Fruit fly (Drosophila melanogaster) whole organism, embryonic: Measurements from ENCODE around the gene CG31875.
A peak's percentile ranks its signal among the peaks of the same experiment; 100 is the strongest.

Experiments
- BEAF-32 ChIP-seq: fragments of 200-800 bp; sonication (Bioruptor generic); optimal IDR thresholded peaks from 3 replicates; lab custom pipeline; 2017; ENCODE audit warnings: missing biosample characterization, missing genetic modification characterization, mild to moderate bottlenecking, moderate library complexity, missing genetic modification reagents
- CG10959 ChIP-seq: fragments of 200-800 bp; sonication (Bioruptor generic); IDR thresholded peaks from 2 replicates; pipeline ENCODE4 v1.3.6; 2022; ENCODE audit warnings: missing biosample characterization, missing genetic modification characterization
- CG12104 ChIP-seq: fragments of 200-800 bp; sonication (Bioruptor generic); optimal IDR thresholded peaks from 3 replicates; lab custom pipeline; 2016; ENCODE audit warnings: missing biosample characterization, missing genetic modification characterization
- CG12391 ChIP-seq: fragments of 200-800 bp; sonication (Bioruptor generic); optimal IDR thresholded peaks from 3 replicates; lab custom pipeline; 2018; ENCODE audit warnings: missing biosample characterization, mild to moderate bottlenecking, missing genetic modification characterization, moderate library complexity
- CG12659 ChIP-seq: fragments of 200-800 bp; sonication (Bioruptor generic); optimal IDR thresholded peaks from 3 replicates; lab custom pipeline; 2017; ENCODE audit warnings: mild to moderate bottlenecking, missing biosample characterization, missing genetic modification reagents, missing genetic modification characterization
- CG13296 ChIP-seq: fragments of 200-800 bp; sonication (Bioruptor generic); optimal IDR thresholded peaks from 3 replicates; lab custom pipeline; 2018; ENCODE audit warnings: missing biosample characterization, mild to moderate bottlenecking, missing genetic modification characterization
- CG13894 ChIP-seq: fragments of 200-800 bp; sonication (Bioruptor generic); optimal IDR thresholded peaks from 3 replicates; lab custom pipeline; 2018; ENCODE audit warnings: missing biosample characterization, mild to moderate bottlenecking, missing genetic modification characterization, moderate library complexity
- CG15514 ChIP-seq: fragments of 200-800 bp; sonication (Bioruptor generic); optimal IDR thresholded peaks from 3 replicates; lab custom pipeline; 2017; ENCODE audit warnings: missing biosample characterization, missing genetic modification characterization, mild to moderate bottlenecking, moderate library complexity, missing genetic modification reagents
- CG15601 ChIP-seq: fragments of 200-800 bp; sonication (Bioruptor generic); optimal IDR thresholded peaks from 3 replicates; lab custom pipeline; 2019; ENCODE audit warnings: missing biosample characterization, mild to moderate bottlenecking, missing genetic modification characterization, moderate library complexity
- CG15696 ChIP-seq: fragments of 200-800 bp; sonication (Bioruptor generic); optimal IDR thresholded peaks from 2 replicates; lab custom pipeline; 2019; ENCODE audit warnings: missing biosample characterization, mild to moderate bottlenecking, missing genetic modification characterization, moderate library complexity
- CG17361 ChIP-seq: fragments of 200-800 bp; sonication (Bioruptor generic); IDR thresholded peaks from 3 replicates; pipeline ENCODE4 v1.3.6; 2022; ENCODE audit warnings: missing biosample characterization, missing genetic modification characterization
- CG18476 ChIP-seq: fragments of 200-800 bp; sonication (Bioruptor generic); optimal IDR thresholded peaks from 2 replicates; lab custom pipeline; 2016; ENCODE audit warnings: missing biosample characterization, mild to moderate bottlenecking, missing genetic modification characterization
- CG2116 ChIP-seq: fragments of 200-800 bp; sonication (Bioruptor generic); optimal IDR thresholded peaks from 3 replicates; lab custom pipeline; 2018; ENCODE audit warnings: missing biosample characterization, mild to moderate bottlenecking, missing genetic modification characterization
- CG2678 ChIP-seq: fragments of 200-800 bp; sonication (Bioruptor generic); optimal IDR thresholded peaks from 3 replicates; lab custom pipeline; 2019; ENCODE audit warnings: missing biosample characterization, mild to moderate bottlenecking, missing genetic modification characterization, moderate library complexity
- CG2712 ChIP-seq: fragments of 200-800 bp; optimal IDR thresholded peaks from 3 replicates; lab custom pipeline; 2019; ENCODE audit warnings: missing biosample characterization, mild to moderate bottlenecking, missing genetic modification characterization, moderate library complexity
- CG31441 ChIP-seq: fragments of 200-800 bp; sonication (Bioruptor generic); IDR thresholded peaks from 2 replicates; pipeline ENCODE4 v1.3.6; 2022; ENCODE audit warnings: missing biosample characterization, missing genetic modification characterization
- CG33557 ChIP-seq: fragments of 200-800 bp; sonication (Bioruptor generic); optimal IDR thresholded peaks from 2 replicates; lab custom pipeline; 2019; ENCODE audit warnings: missing biosample characterization, mild to moderate bottlenecking, missing genetic modification characterization, moderate library complexity
- CG34224 ChIP-seq: fragments of 200-800 bp; sonication (Bioruptor generic); IDR thresholded peaks from 3 replicates; pipeline ENCODE4 v1.3.6; 2022; ENCODE audit warnings: missing biosample characterization, missing genetic modification characterization; ENCODE audit not compliant: partially characterized antibody
- CG4424 ChIP-seq: fragments of 200-800 bp; sonication (Bioruptor generic); optimal IDR thresholded peaks from 3 replicates; lab custom pipeline; 2016; ENCODE audit warnings: missing biosample characterization, missing genetic modification characterization
- CG4617 ChIP-seq: fragments of 200-800 bp; sonication (Bioruptor generic); optimal IDR thresholded peaks from 3 replicates; lab custom pipeline; 2016; ENCODE audit warnings: missing biosample characterization, missing genetic modification characterization, borderline replicate concordance
- CG7839 ChIP-seq: fragments of 200-800 bp; sonication (Bioruptor generic); optimal IDR thresholded peaks from 3 replicates; lab custom pipeline; 2018; ENCODE audit warnings: missing biosample characterization, mild to moderate bottlenecking, missing genetic modification characterization, moderate library complexity
- Camta ChIP-seq: fragments of 200-800 bp; sonication (Bioruptor generic); optimal IDR thresholded peaks from 2 replicates; lab custom pipeline; 2016; ENCODE audit warnings: missing biosample characterization, missing genetic modification characterization
- CoRest ChIP-seq: fragments of 200-800 bp; sonication (Bioruptor generic); optimal IDR thresholded peaks from 3 replicates; lab custom pipeline; 2018; ENCODE audit warnings: missing biosample characterization, mild to moderate bottlenecking, missing genetic modification characterization, moderate library complexity
- D19A ChIP-seq: fragments of 200-800 bp; optimal IDR thresholded peaks from 3 replicates; lab custom pipeline; 2019; ENCODE audit warnings: missing biosample characterization, mild to moderate bottlenecking, missing genetic modification characterization, moderate library complexity
- Deaf1 ChIP-seq: fragments of 200-800 bp; optimal IDR thresholded peaks from 3 replicates; lab custom pipeline; 2019; ENCODE audit warnings: missing biosample characterization, mild to moderate bottlenecking, missing genetic modification characterization, moderate library complexity
- E2f2 ChIP-seq: fragments of 200-800 bp; sonication (Bioruptor generic); IDR thresholded peaks from 2 replicates; pipeline ENCODE4 v1.3.6; 2022; ENCODE audit warnings: missing biosample characterization, missing genetic modification characterization
- Fer3 ChIP-seq: fragments of 200-800 bp; sonication (Bioruptor generic); optimal IDR thresholded peaks from 2 replicates; lab custom pipeline; 2018; ENCODE audit warnings: missing biosample characterization, mild to moderate bottlenecking, missing genetic modification characterization, moderate library complexity
- Jarid2 ChIP-seq: fragments of 200-800 bp; sonication (Bioruptor generic); optimal IDR thresholded peaks from 3 replicates; lab custom pipeline; 2017; ENCODE audit warnings: mild to moderate bottlenecking, missing biosample characterization, missing genetic modification reagents, missing genetic modification characterization
- MESR4 ChIP-seq: fragments of 200-800 bp; sonication (Bioruptor generic); optimal IDR thresholded peaks from 2 replicates; lab custom pipeline; 2018; ENCODE audit warnings: missing biosample characterization, mild to moderate bottlenecking, missing genetic modification characterization, moderate library complexity
- PHDP ChIP-seq: fragments of 200-800 bp; sonication (Bioruptor generic); optimal IDR thresholded peaks from 3 replicates; lab custom pipeline; 2018; ENCODE audit warnings: missing biosample characterization, mild to moderate bottlenecking, missing genetic modification characterization, moderate library complexity
- caup ChIP-seq: fragments of 200-800 bp; sonication (Bioruptor generic); optimal IDR thresholded peaks from 3 replicates; lab custom pipeline; 2017; ENCODE audit warnings: missing biosample characterization, mild to moderate bottlenecking, missing genetic modification characterization, moderate library complexity; ENCODE audit not compliant: severe bottlenecking
- dmrt11E ChIP-seq: fragments of 200-800 bp; sonication (Bioruptor generic); optimal IDR thresholded peaks from 3 replicates; lab custom pipeline; 2018; ENCODE audit warnings: missing biosample characterization, mild to moderate bottlenecking, missing genetic modification characterization, moderate library complexity
- gem ChIP-seq: fragments of 200-800 bp; sonication (Bioruptor generic); optimal IDR thresholded peaks from 2 replicates; lab custom pipeline; 2019; ENCODE audit warnings: missing biosample characterization, mild to moderate bottlenecking, missing genetic modification characterization, moderate library complexity
- grau ChIP-seq: fragments of 200-800 bp; optimal IDR thresholded peaks from 3 replicates; lab custom pipeline; 2019; ENCODE audit warnings: missing biosample characterization, mild to moderate bottlenecking, missing genetic modification characterization, moderate library complexity
- ken ChIP-seq: fragments of 200-800 bp; sonication (Bioruptor generic); IDR thresholded peaks from 3 replicates; pipeline ENCODE4 v1.3.6; 2022; ENCODE audit warnings: missing biosample characterization, missing genetic modification characterization
- lab ChIP-seq: fragments of 200-800 bp; sonication (Bioruptor generic); optimal IDR thresholded peaks from 3 replicates; lab custom pipeline; 2017; ENCODE audit warnings: missing biosample characterization, missing genetic modification characterization, mild to moderate bottlenecking, moderate library complexity, missing genetic modification reagents
- lbe ChIP-seq: fragments of 200-800 bp; sonication (Bioruptor generic); optimal IDR thresholded peaks from 2 replicates; lab custom pipeline; 2016; ENCODE audit warnings: missing biosample characterization, mild to moderate bottlenecking, missing genetic modification characterization
- nerfin-1 ChIP-seq: fragments of 200-800 bp; sonication (Bioruptor generic); optimal IDR thresholded peaks from 3 replicates; lab custom pipeline; 2019; ENCODE audit warnings: missing biosample characterization, mild to moderate bottlenecking, missing genetic modification characterization, moderate library complexity
- nom ChIP-seq: fragments of 200-800 bp; sonication (Bioruptor generic); optimal IDR thresholded peaks from 2 replicates; lab custom pipeline; 2017; ENCODE audit warnings: missing biosample characterization, missing genetic modification characterization, mild to moderate bottlenecking, moderate library complexity, missing genetic modification reagents
- phol ChIP-seq: fragments of 200-800 bp; sonication (Bioruptor generic); optimal IDR thresholded peaks from 3 replicates; lab custom pipeline; 2018; ENCODE audit warnings: missing biosample characterization, mild to moderate bottlenecking, missing genetic modification characterization, moderate library complexity
- ranshi ChIP-seq: fragments of 200-800 bp; sonication (Bioruptor generic); IDR thresholded peaks from 2 replicates; pipeline ENCODE4 v1.3.6; 2022; ENCODE audit warnings: missing biosample characterization, missing genetic modification characterization
- row ChIP-seq: fragments of 200-800 bp; sonication (Bioruptor generic); IDR thresholded peaks from 3 replicates; pipeline ENCODE4 v1.3.6; 2022; ENCODE audit warnings: missing biosample characterization, missing genetic modification characterization
- scrt ChIP-seq: fragments of 200-800 bp; sonication (Bioruptor generic); optimal IDR thresholded peaks from 2 replicates; lab custom pipeline; 2018; ENCODE audit warnings: missing biosample characterization, mild to moderate bottlenecking, missing genetic modification characterization, moderate library complexity
- sens ChIP-seq: fragments of 200-800 bp; sonication (Bioruptor generic); peaks from one replicate; lab custom pipeline; 2016; ENCODE audit warnings: missing biosample characterization, missing genetic modification characterization
- sna ChIP-seq: fragments of 200-800 bp; sonication (Bioruptor generic); IDR thresholded peaks from 2 replicates; pipeline ENCODE4 v1.3.6; 2022; ENCODE audit warnings: missing biosample characterization, missing genetic modification characterization; ENCODE audit not compliant: partially characterized antibody
- stwl ChIP-seq: fragments of 200-800 bp; sonication (Bioruptor generic); optimal IDR thresholded peaks from 3 replicates; lab custom pipeline; 2018; ENCODE audit warnings: missing biosample characterization, mild to moderate bottlenecking, missing genetic modification characterization, moderate library complexity
- z ChIP-seq: fragments of 200-800 bp; sonication (Bioruptor generic); IDR thresholded peaks from 3 replicates; pipeline ENCODE4 v1.3.6; 2022; ENCODE audit warnings: missing biosample characterization, missing genetic modification characterization
- zen ChIP-seq: fragments of 200-800 bp; sonication (Bioruptor generic); optimal IDR thresholded peaks from 3 replicates; lab custom pipeline; 2018; ENCODE audit warnings: missing biosample characterization, mild to moderate bottlenecking, missing genetic modification characterization, moderate library complexity

The CG31875 gene

dm6 chr2L:9963603-9964042 lies 38.9 kb downstream of the CG31875 start, which contains the start of gene CG5850 (continued):
- no peak for TF ChIP-seq Jarid2 (GFP tag; lab: Kevin White, UChicago)
- TF ChIP-seq CG31441: peak; percentile 59
- TF ChIP-seq CG2712 (tag; lab: Kevin White, UChicago): peak; percentile 44
- TF ChIP-seq row (GFP tag; lab: Robert Waterston, UW): peak; percentile 71
- peak; percentile 35 for TF ChIP-seq CG7839 (tag; lab: Kevin White, UChicago)
- TF ChIP-seq caup: no peak
- peak; percentile 38 for TF ChIP-seq D19A (tag; lab: Kevin White, UChicago)
- TF ChIP-seq BEAF-32: peak; percentile 18
- peak; percentile 52; the same call in 2 of the 3 replicates for TF ChIP-seq CG17361 (GFP tag; lab: Robert Waterston, UW)
- TF ChIP-seq CG12659 (GFP tag; lab: Kevin White, UChicago): peak; percentile 51
- TF ChIP-seq CG10959 (GFP tag; lab: Robert Waterston, UW): no peak
- peak; percentile 45 for TF ChIP-seq PHDP (tag; lab: Kevin White, UChicago)
- TF ChIP-seq grau (tag; lab: Kevin White, UChicago): peak; percentile 9
- peak; percentile 21 for TF ChIP-seq nom (GFP tag; lab: Kevin White, UChicago)
- peak; percentile 20 for TF ChIP-seq CG4424
- TF ChIP-seq CG12391 (tag; lab: Kevin White, UChicago): peak; percentile 64
- peak; percentile 52 for TF ChIP-seq CoRest (tag; lab: Kevin White, UChicago)
- TF ChIP-seq CG2678: peak; percentile 43
- TF ChIP-seq Fer3 (tag; lab: Kevin White, UChicago): peak; percentile 25
- TF ChIP-seq nerfin-1 (tag; lab: Kevin White, UChicago): peak; percentile 11
- TF ChIP-seq ranshi: no peak
- TF ChIP-seq zen (tag; lab: Kevin White, UChicago): peak; percentile 17
- TF ChIP-seq dmrt11E (tag; lab: Kevin White, UChicago): peak; percentile 7
- TF ChIP-seq phol (tag; lab: Kevin White, UChicago): peak; percentile 24
- peak; percentile 25 for TF ChIP-seq lbe (GFP tag; lab: Kevin White, UChicago)
- TF ChIP-seq MESR4: peak; percentile 84
- peak; percentile 27 for TF ChIP-seq CG2116 (GFP tag; lab: Kevin White, UChicago)
- 0 out of 3 replicates have a peak, but pooled peaks have one; percentile 25 for TF ChIP-seq CG34224
- TF ChIP-seq z (GFP tag; lab: Robert Waterston, UW): no peak
- peak; percentile 65 for TF ChIP-seq E2f2 (GFP tag; lab: Robert Waterston, UW)
- TF ChIP-seq CG13296: peak; percentile 41
- TF ChIP-seq gem: peak; percentile 53
- peak; percentile 26 for TF ChIP-seq scrt (GFP tag; lab: Kevin White, UChicago)
- TF ChIP-seq CG33557 (GFP tag; lab: Kevin White, UChicago): peak; percentile 34
- no peak for TF ChIP-seq Camta (GFP tag; lab: Kevin White, UChicago)
- TF ChIP-seq CG18476 (GFP tag; lab: Kevin White, UChicago): no peak
- TF ChIP-seq sna (GFP tag; lab: Robert Waterston, UW): 0 out of 2 replicates have a peak, but pooled peaks have one; percentile 33
- TF ChIP-seq lab (GFP tag; lab: Kevin White, UChicago): peak; percentile 17
- peak; percentile 25 for TF ChIP-seq sens (GFP tag; lab: Kevin White, UChicago)
- TF ChIP-seq Deaf1: peak; percentile 43
- TF ChIP-seq CG13894 (tag; lab: Kevin White, UChicago): no peak
- peak; percentile 4 for TF ChIP-seq CG15696 (tag; lab: Kevin White, UChicago)
- peak; percentile 13 for TF ChIP-seq CG15601 (tag; lab: Kevin White, UChicago)
- TF ChIP-seq CG4617: peak; percentile 60
- TF ChIP-seq stwl: peak; percentile 34
- no peak for TF ChIP-seq CG12104 (GFP tag; lab: Kevin White, UChicago)
- TF ChIP-seq CG15514 (GFP tag; lab: Kevin White, UChicago): peak; percentile 32
- no peak; the same call in 2 of the 3 replicates for TF ChIP-seq ken
